Fruit fly (Drosophila melanogaster): ENCODE results near the gene CG11601.

The CG11601 gene

DNA sequence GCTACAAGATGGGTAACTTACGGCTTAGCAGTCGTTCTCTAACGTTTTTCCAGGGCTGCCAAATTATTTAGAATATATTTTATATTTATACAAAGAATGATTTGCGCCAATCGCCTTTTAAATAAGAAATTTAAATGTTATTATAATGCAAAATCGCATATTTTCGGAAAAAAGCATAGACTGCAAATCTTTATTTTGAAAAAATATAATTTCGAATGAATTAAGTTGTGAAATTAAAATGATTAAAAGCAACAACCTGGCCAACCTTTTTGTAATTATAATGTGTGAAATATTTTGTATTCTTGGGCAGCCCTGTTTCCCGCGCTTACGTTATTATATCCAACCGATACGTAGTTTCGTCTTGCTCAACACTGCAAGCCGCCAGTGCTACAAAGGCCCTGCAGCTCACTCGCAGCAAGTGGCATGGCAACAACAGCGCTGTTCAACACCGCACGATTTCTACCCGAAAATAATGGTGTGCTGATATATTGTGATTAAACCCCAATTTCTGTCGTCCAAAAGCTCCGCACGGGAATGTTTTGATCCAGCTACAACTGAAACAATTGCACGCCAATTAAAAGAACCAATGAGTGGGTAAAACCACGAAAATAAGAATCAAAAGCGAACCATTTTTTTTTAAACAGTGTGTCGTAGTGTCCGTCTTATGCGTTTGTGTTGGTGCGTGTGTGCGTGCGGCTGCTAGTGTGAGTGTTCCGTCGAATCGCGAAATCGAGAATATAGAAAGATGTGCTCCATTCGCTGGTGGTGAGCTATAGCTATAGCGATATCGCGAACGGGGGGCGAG lies 14.6 kb upstream of the CG11601 start, which contains the start of gene Pi3K21B (continued):
- TF ChIP-seq CG13894 (tag; optimal IDR thresholded peaks at IDR 0.05) (peak; percentile 89), CG12299 (tag; optimal IDR thresholded peaks at IDR 0.05) (peak; percentile 79), odd (GFP tag; optimal IDR thresholded peaks at IDR 0.05) (peak; percentile 75), Max (GFP tag; optimal IDR thresholded peaks at IDR 0.05) (peak; percentile 88)

DNA sequence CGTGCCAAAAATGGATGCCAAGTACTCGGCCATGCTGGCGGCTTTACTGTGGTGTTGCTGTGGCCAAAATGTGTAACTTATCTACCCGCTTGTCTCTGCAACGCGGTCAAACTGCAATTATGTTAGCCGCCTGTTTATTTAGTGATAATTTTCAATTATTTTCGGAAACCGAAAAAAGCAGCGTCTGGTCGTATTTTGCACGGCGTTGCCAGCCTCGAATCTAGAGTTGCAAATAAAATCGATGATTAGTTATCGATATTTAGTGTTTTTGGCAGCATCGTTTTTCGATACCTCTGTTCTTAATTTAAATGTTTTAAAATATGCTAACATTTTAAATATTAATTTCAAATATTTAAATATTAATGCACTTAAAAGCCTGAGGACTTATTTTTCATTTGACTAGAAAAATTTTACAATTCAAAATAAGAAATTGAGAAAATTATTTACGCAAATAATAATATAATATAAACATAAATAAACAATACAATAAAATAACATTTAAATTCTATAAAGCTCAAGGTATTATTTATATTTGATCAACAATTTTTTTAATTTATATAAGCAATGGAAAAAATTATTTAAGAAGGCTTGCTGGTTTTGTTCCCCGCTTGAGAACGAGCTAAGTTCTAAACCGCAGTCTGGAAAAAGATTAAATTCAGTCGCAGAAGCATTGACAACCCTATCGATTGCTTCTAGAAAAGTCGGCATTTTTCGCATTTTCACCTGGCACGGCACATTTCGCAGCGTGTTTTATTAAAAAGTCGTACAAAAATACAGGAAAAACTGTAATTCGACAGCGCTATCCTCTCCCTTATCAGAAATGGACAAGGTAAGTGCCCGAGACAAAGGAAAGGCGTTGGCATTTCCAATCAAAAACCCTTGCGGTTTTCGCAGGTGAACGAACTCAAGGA lies 11.6 kb upstream of the CG11601 start, which contains the start of the genes U2af38 and Stip1:
Gene U2af38 (minus strand): TSS at position 230 of the 911 bp plus-strand sequence.
Gene Stip1 (plus strand): TSS at position 671 of the 911 bp plus-strand sequence.
- TF ChIP-seq Taf1 (GFP tag; IDR thresholded peaks at IDR 0.05) (no peak), CG14667 (GFP tag; IDR thresholded peaks at IDR 0.05) (no peak), NFAT (GFP tag; IDR thresholded peaks at IDR 0.05) (peak; percentile 62), CG11398 (GFP tag; optimal IDR thresholded peaks at IDR 0.05) (no peak), sna (GFP tag; IDR thresholded peaks at IDR 0.05; ENCODE audit: partially characterized antibody) (peak; percentile 54; the same call in 1 of the 2 replicates), ham (GFP tag; IDR thresholded peaks at IDR 0.05) (no peak), CG9437 (GFP tag; optimal IDR thresholded peaks at IDR 0.05) (no peak), H15 (GFP tag; IDR thresholded peaks at IDR 0.05) (no peak), CG4707 (GFP tag; optimal IDR thresholded peaks at IDR 0.05) (no peak), CG13424 (tag; optimal IDR thresholded peaks at IDR 0.05) (peak; percentile 15), CG6854 (GFP tag; optimal IDR thresholded peaks at IDR 0.05) (no peak), zfh2 (GFP tag; optimal IDR thresholded peaks at IDR 0.05) (peak; percentile 6), CG6654 (GFP tag; optimal IDR thresholded peaks at IDR 0.05) (no peak), so (GFP tag; IDR thresholded peaks at IDR 0.05) (no peak), CG13296 (GFP tag; optimal IDR thresholded peaks at IDR 0.05) (peak; percentile 30), al (GFP tag; IDR thresholded peaks at IDR 0.05) (no peak), phol (tag; optimal IDR thresholded peaks at IDR 0.05) (peak; percentile 50), Side (GFP tag; optimal IDR thresholded peaks at IDR 0.05) (no peak), CG1603 (tag; optimal IDR thresholded peaks at IDR 0.05) (peak; percentile 49), Atf6 (GFP tag; IDR thresholded peaks at IDR 0.05) (0 out of 2 replicates have a peak, but pooled peaks have one; percentile 33), CG13894 (tag; optimal IDR thresholded peaks at IDR 0.05) (peak; percentile 63), trh (GFP tag; optimal IDR thresholded peaks at IDR 0.05) (no peak), row (GFP tag; IDR thresholded peaks at IDR 0.05) (peak; percentile 58), emc (GFP tag; optimal IDR thresholded peaks at IDR 0.05) (no peak), Hr78 (GFP tag; optimal IDR thresholded peaks at IDR 0.05) (no peak), NK7.1 (GFP tag; optimal IDR thresholded peaks at IDR 0.05) (no peak), Max (GFP tag; optimal IDR thresholded peaks at IDR 0.05) (no peak), kah (GFP tag; optimal IDR thresholded peaks at IDR 0.05) (no peak), CG31224 (GFP tag; IDR thresholded peaks at IDR 0.05) (no peak), TFAM (GFP tag; optimal IDR thresholded peaks at IDR 0.05) (no peak), Drgx (GFP tag; IDR thresholded peaks at IDR 0.05) (no peak), kay (GFP tag; optimal IDR thresholded peaks at IDR 0.05) (no peak), crp (GFP tag; optimal IDR thresholded peaks at IDR 0.05) (no peak), Trl (optimal IDR thresholded peaks at IDR 0.05) (no peak), Trl (GFP tag; optimal IDR thresholded peaks at IDR 0.05) (no peak), CG7271 (tag; optimal IDR thresholded peaks at IDR 0.05) (no peak), Bdp1 (GFP tag; optimal IDR thresholded peaks at IDR 0.05) (no peak), oc (tag; optimal IDR thresholded peaks at IDR 0.05) (peak; percentile 35), pum (GFP tag; optimal IDR thresholded peaks at IDR 0.05) (no peak), Meics (GFP tag; optimal IDR thresholded peaks at IDR 0.05) (no peak), her (GFP tag; optimal IDR thresholded peaks at IDR 0.05) (no peak), CG2889 (GFP tag; IDR thresholded peaks at IDR 0.05) (no peak), CG17802 (tag; optimal IDR thresholded peaks at IDR 0.05) (no peak), ERR (GFP tag; optimal IDR thresholded peaks at IDR 0.05) (no peak)

All from whole organism, embryonic.